Worm (Caenorhabditis elegans) whole organism, midembryonic: ENCODE data around the gene lec-10.

ENCODE experiments used
- T22C8.4 ChIP-seq: fragments of 200-800 bp; sonication (Bioruptor generic); IDR thresholded peaks from 2 replicates; pipeline ENCODE4 v1.3.6; 2022; ENCODE audit warnings: missing genetic modification characterization, missing compliant biosample characterization
- cog-1 ChIP-seq: sonication (generic microtip); optimal IDR thresholded peaks from 2 replicates; lab custom pipeline; 2016; ENCODE audit warnings: missing genetic modification characterization, missing compliant biosample characterization
- flt-1 ChIP-seq: fragments of 200-800 bp; sonication (Bioruptor generic); IDR thresholded peaks from 2 replicates; pipeline ENCODE4 v1.3.6; 2022; ENCODE audit warnings: missing genetic modification characterization, missing compliant biosample characterization
- klf-2 ChIP-seq: fragments of 200-800 bp; sonication (Bioruptor generic); conservative IDR thresholded peaks from 2 replicates; pipeline ENCODE4 v1.3.6; 2022; ENCODE audit warnings: missing genetic modification reagents, missing genetic modification characterization, missing compliant biosample characterization
- med-1 ChIP-seq: sonication (generic microtip); optimal IDR thresholded peaks from 2 replicates; lab custom pipeline; 2017; ENCODE audit warnings: missing genetic modification characterization, mild to moderate bottlenecking, missing compliant biosample characterization, antibody characterized with exemption, missing genetic modification reagents; ENCODE audit not compliant: insufficient read depth
- ref-1 ChIP-seq: fragments of 200-800 bp; sonication (Bioruptor generic); conservative IDR thresholded peaks from 2 replicates; pipeline ENCODE4 v1.3.6; 2022; ENCODE audit warnings: missing genetic modification reagents, missing genetic modification characterization, missing compliant biosample characterization
- tab-1 ChIP-seq: fragments of 200-800 bp; sonication (Bioruptor generic); IDR thresholded peaks from 2 replicates; pipeline ENCODE4 v1.3.6; 2022; ENCODE audit warnings: missing genetic modification characterization, missing compliant biosample characterization
- ztf-23 ChIP-seq: fragments of 200-800 bp; sonication (Bioruptor generic); IDR thresholded peaks from 2 replicates; pipeline ENCODE4 v1.3.6; 2022; ENCODE audit warnings: missing genetic modification reagents, missing genetic modification characterization, missing compliant biosample characterization
- ztf-29 ChIP-seq: fragments of 200-800 bp; sonication (Bioruptor generic); IDR thresholded peaks from 2 replicates; pipeline ENCODE4 v1.3.6; 2022; ENCODE audit warnings: missing genetic modification reagents, missing genetic modification characterization, missing compliant biosample characterization

Gene lec-10

DNA sequence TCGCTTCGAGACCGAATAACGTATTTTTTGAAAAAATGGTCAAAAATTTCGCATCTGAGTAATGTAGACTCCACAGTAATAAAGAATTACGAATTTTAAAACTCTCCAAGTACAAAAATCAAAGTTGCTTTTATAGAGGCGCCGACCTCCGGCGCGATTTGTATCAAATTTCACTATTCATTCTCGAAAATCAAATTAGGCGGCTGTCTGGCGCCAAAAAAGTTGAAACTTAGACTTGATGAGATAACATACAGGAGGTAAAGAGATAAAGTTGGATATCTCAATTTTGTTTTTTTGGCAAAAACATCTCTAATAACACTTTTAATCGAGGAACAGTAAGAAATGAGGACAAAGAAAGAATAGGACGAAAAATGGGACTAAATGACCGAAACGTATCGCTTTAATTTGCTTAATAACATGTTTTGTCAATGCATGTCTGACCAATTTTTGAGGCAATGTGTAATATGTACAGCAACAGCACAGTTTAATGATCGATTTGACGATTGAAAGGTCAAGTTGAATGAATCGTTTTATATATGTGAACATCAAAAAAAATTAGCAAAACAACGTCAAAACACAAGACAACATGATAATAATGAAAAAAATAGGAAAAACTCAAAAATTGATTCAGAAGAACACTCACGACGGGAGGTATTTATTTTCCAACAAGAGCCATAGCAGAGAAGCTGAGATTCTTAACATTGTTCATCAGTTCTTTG, 17.5 kb upstream of the lec-10 start:
- TF ChIP-seq ztf-23 (GFP tag; lab: Robert Waterston, UW) (no peak), flt-1 (no peak), ref-1 (GFP tag; lab: Robert Waterston, UW) (no peak), T22C8.4 (GFP tag; lab: Robert Waterston, UW) (no peak), med-1 (no peak), ztf-29 (no peak), klf-2 (GFP tag; lab: Robert Waterston, UW) (no peak), cog-1 (tag; lab: Kevin White, UChicago) (no peak), tab-1 (GFP tag; lab: Robert Waterston, UW) (no peak)

- no peak for TF ChIP-seq cog-1 (tag; lab: Kevin White, UChicago)
- TF ChIP-seq ztf-29: no peak
- no peak for TF ChIP-seq ztf-23 (GFP tag; lab: Robert Waterston, UW)
- TF ChIP-seq med-1: no peak
- TF ChIP-seq klf-2 (GFP tag; lab: Robert Waterston, UW): no peak
- no peak for TF ChIP-seq flt-1
- TF ChIP-seq T22C8.4 (GFP tag; lab: Robert Waterston, UW): no peak
- TF ChIP-seq tab-1 (GFP tag; lab: Robert Waterston, UW): no peak
- TF ChIP-seq ref-1 (GFP tag; lab: Robert Waterston, UW): no peak
Observed at ce11 chrV:6505339-6505811, 16.5 kb upstream of the lec-10 start, which contains the start of gene W01A11.7. TSS of gene W01A11.7 (minus strand) at chrV:6505389.

- TF ChIP-seq flt-1: no peak
- TF ChIP-seq klf-2 (GFP tag; lab: Robert Waterston, UW): no peak
- TF ChIP-seq tab-1 (GFP tag; lab: Robert Waterston, UW): no peak
- TF ChIP-seq T22C8.4 (GFP tag; lab: Robert Waterston, UW): no peak
- TF ChIP-seq ztf-23 (GFP tag; lab: Robert Waterston, UW): no peak
- no peak for TF ChIP-seq cog-1 (tag; lab: Kevin White, UChicago)
- TF ChIP-seq med-1: no peak
- no peak for TF ChIP-seq ref-1 (GFP tag; lab: Robert Waterston, UW)
- TF ChIP-seq ztf-29: no peak
Observed at ce11 chrV:6504131-6504827, 15.4 kb upstream of the lec-10 start, which contains the start of gene moc-2. TSS of gene moc-2 (minus strand) at chrV:6504181.

DNA sequence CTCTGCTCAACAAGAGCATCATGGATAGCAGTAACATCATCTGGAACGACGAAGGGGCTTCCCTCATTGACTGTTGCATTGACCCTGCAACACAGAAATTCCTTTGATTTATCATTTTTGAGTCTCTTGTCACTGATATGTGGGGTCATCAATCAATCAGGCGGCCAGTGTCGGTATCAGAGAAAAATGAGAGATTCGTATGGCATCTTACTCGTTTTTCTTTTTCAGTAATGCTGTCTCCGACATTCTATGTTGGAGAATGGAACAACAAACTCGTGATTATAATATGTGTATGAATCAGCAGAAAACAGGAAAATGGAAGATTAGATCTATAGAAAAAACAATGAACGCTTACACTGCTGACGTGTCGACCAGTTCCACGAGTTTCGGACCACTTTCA, 14.2 kb upstream of the lec-10 start:
- TF ChIP-seq tab-1 (GFP tag; lab: Robert Waterston, UW) (no peak), cog-1 (tag; lab: Kevin White, UChicago) (no peak), flt-1 (no peak)

DNA sequence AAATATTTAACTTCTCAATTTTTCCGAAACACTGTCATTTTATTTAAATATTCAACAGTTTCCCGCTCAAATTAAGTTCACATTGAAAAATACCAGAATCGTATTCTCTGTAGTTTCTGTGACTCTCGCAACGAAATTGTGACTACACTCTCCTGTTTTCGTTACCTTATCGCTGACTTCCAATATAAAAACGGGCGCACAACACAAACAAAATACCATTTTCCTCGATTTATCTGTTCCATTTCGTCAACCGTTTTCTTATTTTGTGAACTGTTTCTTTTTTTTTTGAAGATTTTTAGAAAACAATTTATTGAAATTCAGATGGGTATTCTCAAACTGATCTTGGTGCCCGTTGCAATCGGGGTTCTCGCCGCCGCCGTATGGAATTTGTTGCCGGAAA, 10.0 kb upstream of the lec-10 start, which contains the start of gene W01A11.1:
Gene W01A11.1, plus strand, starts transcription at position 322 of the 400 bp plus-strand sequence.
- no peak for TF ChIP-seq klf-2 (GFP tag; lab: Robert Waterston, UW)

DNA sequence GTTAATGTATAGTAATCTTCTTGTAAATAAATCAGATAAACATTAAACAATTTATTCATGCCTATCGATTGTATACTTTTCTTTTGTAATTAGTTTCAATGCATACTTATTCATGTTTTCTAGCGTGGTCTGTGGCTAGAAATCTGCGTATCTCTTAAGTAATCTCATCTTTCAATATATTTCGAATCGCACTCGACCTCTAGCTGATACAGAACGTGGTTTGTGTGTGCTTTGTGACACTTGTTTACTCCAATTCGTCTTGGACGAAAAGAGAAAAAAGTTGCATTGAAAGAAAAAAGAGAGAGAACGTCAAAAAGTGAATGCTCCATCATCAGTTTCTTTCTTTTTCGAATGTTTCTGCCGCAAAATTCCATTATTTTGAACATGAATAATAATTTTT, 9.5 kb upstream of the lec-10 start:
- TF ChIP-seq ztf-23 (GFP tag; lab: Robert Waterston, UW): no peak
- TF ChIP-seq flt-1: no peak
- no peak for TF ChIP-seq med-1
- TF ChIP-seq cog-1 (tag; lab: Kevin White, UChicago): no peak
- no peak for TF ChIP-seq ztf-29
- TF ChIP-seq T22C8.4 (GFP tag; lab: Robert Waterston, UW): no peak
- TF ChIP-seq klf-2 (GFP tag; lab: Robert Waterston, UW): no peak
- no peak for TF ChIP-seq ref-1 (GFP tag; lab: Robert Waterston, UW)
- no peak for TF ChIP-seq tab-1 (GFP tag; lab: Robert Waterston, UW)

DNA sequence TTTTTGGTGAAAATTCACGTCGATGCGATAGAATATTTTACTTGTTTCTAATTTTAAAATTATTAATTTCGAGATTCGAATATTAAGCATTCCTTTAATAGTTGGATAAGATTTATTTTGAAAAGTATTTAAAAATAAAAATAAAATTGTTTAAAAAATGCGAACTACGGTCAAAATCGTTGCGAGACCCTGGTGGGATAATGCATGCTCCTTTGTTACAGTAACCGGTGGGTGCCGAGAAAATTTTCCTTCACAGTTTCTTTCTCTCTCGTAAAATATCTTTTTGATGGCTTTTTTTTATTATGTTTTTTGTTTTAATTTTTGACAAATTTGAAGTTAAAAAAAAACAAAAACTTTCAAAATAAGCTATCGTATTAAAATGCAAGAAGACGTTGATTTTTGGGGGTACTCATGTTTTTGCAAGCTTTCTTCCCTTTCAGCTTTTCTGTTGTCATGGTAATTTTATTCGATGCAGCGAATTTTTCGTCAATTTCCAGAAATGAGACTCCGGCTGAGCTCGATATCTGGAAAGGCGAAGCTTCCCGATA, 7.8 kb upstream of the lec-10 start, which contains the start of gene dgtr-1:
Gene dgtr-1, plus strand, starts transcription at position 498 of the 548 bp plus-strand sequence.
- TF ChIP-seq flt-1 (no peak), tab-1 (GFP tag; lab: Robert Waterston, UW) (no peak), ref-1 (GFP tag; lab: Robert Waterston, UW) (no peak), ztf-29 (no peak), klf-2 (GFP tag; lab: Robert Waterston, UW) (no peak), ztf-23 (GFP tag; lab: Robert Waterston, UW) (no peak), T22C8.4 (GFP tag; lab: Robert Waterston, UW) (no peak), cog-1 (tag; lab: Kevin White, UChicago) (no peak), med-1 (no peak)

DNA sequence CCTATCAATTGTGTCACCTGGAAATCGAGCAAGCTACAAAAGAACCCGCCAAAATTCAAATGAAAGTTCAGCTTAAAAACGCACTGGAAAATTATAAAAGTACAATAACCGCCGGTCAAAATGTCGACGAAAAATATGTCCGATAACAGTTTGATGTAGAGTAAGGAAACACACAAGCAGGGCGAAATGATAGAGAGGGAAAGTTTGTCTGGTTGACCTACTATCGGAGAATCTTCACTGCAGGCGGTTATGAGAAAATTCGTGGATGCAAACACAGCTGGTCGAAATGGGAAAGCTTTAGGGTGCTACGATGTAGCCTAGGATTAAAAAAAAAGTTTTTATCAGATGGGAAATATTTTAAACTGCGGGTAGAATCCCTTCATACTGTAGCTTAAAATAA, 6.4 kb upstream of the lec-10 start:
- TF ChIP-seq cog-1 (tag; lab: Kevin White, UChicago) (no peak), flt-1 (no peak), tab-1 (GFP tag; lab: Robert Waterston, UW) (no peak), klf-2 (GFP tag; lab: Robert Waterston, UW) (no peak), med-1 (no peak), T22C8.4 (GFP tag; lab: Robert Waterston, UW) (no peak), ref-1 (GFP tag; lab: Robert Waterston, UW) (no peak), ztf-29 (no peak), ztf-23 (GFP tag; lab: Robert Waterston, UW) (no peak)

DNA sequence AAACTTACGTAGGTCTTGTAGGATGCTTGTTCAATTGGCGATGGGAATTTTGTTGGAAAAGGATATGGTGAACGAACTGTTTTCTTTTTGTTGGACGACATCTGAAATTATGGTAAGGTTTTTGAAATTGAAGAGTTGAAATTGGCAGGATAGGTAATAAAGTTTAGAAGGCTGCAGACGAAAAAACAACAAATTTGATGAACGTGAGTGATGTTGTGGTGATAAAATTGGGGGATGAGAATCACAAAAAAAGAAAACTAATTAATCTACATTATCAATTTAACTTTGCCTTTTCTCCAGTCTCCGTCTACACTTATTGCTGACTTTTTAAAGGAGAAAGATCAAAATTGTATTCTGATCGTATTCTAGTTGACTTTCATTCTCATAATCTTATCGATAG, 4.9 kb upstream of the lec-10 start, which contains the start of gene cpt-6:
Gene cpt-6, minus strand, starts transcription at position 101 of the 400 bp plus-strand sequence.
- no peak for TF ChIP-seq T22C8.4 (GFP tag; lab: Robert Waterston, UW)
